Worm (Caenorhabditis elegans): ENCODE measurements around the gene Y39A3A.3.

DNA sequence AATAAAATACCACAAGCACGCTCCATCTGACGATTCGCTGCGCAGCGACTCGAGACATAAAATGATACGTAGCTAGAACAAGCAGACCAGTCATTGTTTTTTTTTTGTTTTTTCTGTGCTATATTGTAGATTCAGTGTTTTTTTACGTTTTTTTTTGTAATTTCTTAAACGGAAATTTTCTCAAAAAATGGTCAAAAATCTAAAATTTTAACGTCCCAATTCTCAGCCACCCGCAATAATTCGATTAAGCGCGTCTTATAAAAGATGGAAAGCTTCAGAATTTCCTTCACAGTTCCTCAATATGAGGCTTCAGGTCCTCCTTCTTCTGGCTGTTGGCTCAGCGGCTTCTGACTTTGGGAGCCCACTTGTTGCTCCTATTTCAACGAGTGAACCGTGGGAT lies 49.4 kb upstream of the Y39A3A.3 start, which contains the start of gene Y48G9A.6:
- TF ChIP-seq ceh-13 (GFP tag; optimal IDR thresholded peaks at IDR 0.05) (no peak), flt-1 (GFP tag; IDR thresholded peaks at IDR 0.05) (no peak)
